Fruit fly (Drosophila melanogaster): ENCODE data around the gene CG4887.

The CG4887 gene

dm6 chr2L:1207432-1207831 lies 34.6 kb downstream of the CG4887 start (continued):
- no peak for TF ChIP-seq bab2 (GFP tag; optimal IDR thresholded peaks at IDR 0.05)
- no peak for TF ChIP-seq CG6254 (GFP tag; optimal IDR thresholded peaks at IDR 0.05)
- no peak for TF ChIP-seq CG11723 (GFP tag; optimal IDR thresholded peaks at IDR 0.05)
- TF ChIP-seq CG13775 (GFP tag; optimal IDR thresholded peaks at IDR 0.05): no peak
- TF ChIP-seq MESR4 (GFP tag; optimal IDR thresholded peaks at IDR 0.05): no peak
- TF ChIP-seq yki (optimal IDR thresholded peaks at IDR 0.05): no peak
- no peak for TF ChIP-seq mld (GFP tag; IDR thresholded peaks at IDR 0.05; ENCODE audit: partially characterized antibody)
- no peak for TF ChIP-seq Atf-2 (GFP tag; optimal IDR thresholded peaks at IDR 0.05)
- TF ChIP-seq CG11085 (GFP tag; IDR thresholded peaks at IDR 0.05): 0 out of 2 replicates have a peak, but pooled peaks have one; percentile 21
- TF ChIP-seq Hand (GFP tag; optimal IDR thresholded peaks at IDR 0.05): peak; percentile 81
- peak; percentile 64 for TF ChIP-seq Aef1 (GFP tag; IDR thresholded peaks at IDR 0.05)
- TF ChIP-seq ci (GFP tag; IDR thresholded peaks at IDR 0.05): peak; percentile 81
- TF ChIP-seq CG17186 (GFP tag; optimal IDR thresholded peaks at IDR 0.05): no peak
- TF ChIP-seq wdn (GFP tag; IDR thresholded peaks at IDR 0.05): peak; percentile 62
- peak; percentile 7 for TF ChIP-seq CG16863 (GFP tag; optimal IDR thresholded peaks at IDR 0.05)
- TF ChIP-seq CG15514 (GFP tag; optimal IDR thresholded peaks at IDR 0.05): peak; percentile 50
- no peak for TF ChIP-seq tx (GFP tag; optimal IDR thresholded peaks at IDR 0.05)
- TF ChIP-seq PHDP (tag; optimal IDR thresholded peaks at IDR 0.05): peak; percentile 59
- TF ChIP-seq nom (GFP tag; optimal IDR thresholded peaks at IDR 0.05): no peak
- TF ChIP-seq knrl (GFP tag; IDR thresholded peaks at IDR 0.05; ENCODE audit: partially characterized antibody): no peak
- peak; percentile 58 for TF ChIP-seq Oaz (GFP tag; IDR thresholded peaks at IDR 0.05)
- TF ChIP-seq CG7357 (GFP tag; IDR thresholded peaks at IDR 0.05): peak; percentile 52; the same call in 1 of the 3 replicates
- peak; percentile 78 for TF ChIP-seq CG14014 (GFP tag; IDR thresholded peaks at IDR 0.05)
- TF ChIP-seq ind (GFP tag; optimal IDR thresholded peaks at IDR 0.05): peak; percentile 42
- peak; percentile 80 for TF ChIP-seq CG2120 (GFP tag; optimal IDR thresholded peaks at IDR 0.05)
- TF ChIP-seq stwl (tag; optimal IDR thresholded peaks at IDR 0.05): no peak
- TF ChIP-seq CG13894 (tag; optimal IDR thresholded peaks at IDR 0.05): peak; percentile 18
- no peak for TF ChIP-seq Nf-YB (GFP tag; optimal IDR thresholded peaks at IDR 0.05)
- 0 out of 3 replicates have a peak, but pooled peaks have one; percentile 13 for TF ChIP-seq croc (GFP tag; conservative IDR thresholded peaks at IDR 0.05)
- TF ChIP-seq CG8944 (GFP tag; optimal IDR thresholded peaks at IDR 0.05): peak; percentile 27
- no peak for TF ChIP-seq CG10543 (GFP tag; optimal IDR thresholded peaks at IDR 0.05)
- TF ChIP-seq fd64A (GFP tag; optimal IDR thresholded peaks at IDR 0.05): no peak
- peak; percentile 51; the same call in 1 of the 3 replicates for TF ChIP-seq CG11093 (GFP tag; IDR thresholded peaks at IDR 0.05)
- TF ChIP-seq ttk (GFP tag; IDR thresholded peaks at IDR 0.05): 0 out of 2 replicates have a peak, but pooled peaks have one; percentile 19
- TF ChIP-seq kni (GFP tag; optimal IDR thresholded peaks at IDR 0.05): no peak
- TF ChIP-seq dpn (GFP tag; optimal IDR thresholded peaks at IDR 0.05): peak; percentile 16 to 50
- 0 out of 2 replicates have a peak, but pooled peaks have one; percentile 36 for TF ChIP-seq Adf1 (GFP tag; IDR thresholded peaks at IDR 0.05)
- TF ChIP-seq schlank (tag; optimal IDR thresholded peaks at IDR 0.05): no peak
- TF ChIP-seq CG1603 (tag; optimal IDR thresholded peaks at IDR 0.05): peak; percentile 73
- no peak for TF ChIP-seq CG4854 (GFP tag; optimal IDR thresholded peaks at IDR 0.05)
- no peak for TF ChIP-seq Bdp1 (GFP tag; optimal IDR thresholded peaks at IDR 0.05)
- TF ChIP-seq Neu2 (GFP tag; optimal IDR thresholded peaks at IDR 0.05; ENCODE audit: borderline replicate concordance): no peak
- no peak for TF ChIP-seq CG6683 (GFP tag; optimal IDR thresholded peaks at IDR 0.05)
- TF ChIP-seq slbo (GFP tag; IDR thresholded peaks at IDR 0.05): peak; percentile 85
- TF ChIP-seq Asciz (GFP tag; optimal IDR thresholded peaks at IDR 0.05): no peak
- peak; percentile 43; the same call in 1 of the 2 replicates for TF ChIP-seq E2f2 (GFP tag; IDR thresholded peaks at IDR 0.05)
- no peak for TF ChIP-seq CG17802 (tag; optimal IDR thresholded peaks at IDR 0.05)
- peak; percentile 13 for TF ChIP-seq nmo (GFP tag; optimal IDR thresholded peaks at IDR 0.05)
- TF ChIP-seq peb (GFP tag; IDR thresholded peaks at IDR 0.05): no peak
- no peak for TF ChIP-seq Tbp (GFP tag; optimal IDR thresholded peaks at IDR 0.05)
- TF ChIP-seq Abd-B (GFP tag; optimal IDR thresholded peaks at IDR 0.05): peak; percentile 23
